Worm (Caenorhabditis elegans) whole organism, dauer: ENCODE data around the gene fbxc-48.

Experiments
- unc-62 ChIP-seq: sonication (generic microtip); optimal IDR thresholded peaks from 2 replicates; lab custom pipeline; 2017; ENCODE audit warnings: missing biosample characterization, missing genetic modification reagents, missing genetic modification characterization

The fbxc-48 gene

DNA sequence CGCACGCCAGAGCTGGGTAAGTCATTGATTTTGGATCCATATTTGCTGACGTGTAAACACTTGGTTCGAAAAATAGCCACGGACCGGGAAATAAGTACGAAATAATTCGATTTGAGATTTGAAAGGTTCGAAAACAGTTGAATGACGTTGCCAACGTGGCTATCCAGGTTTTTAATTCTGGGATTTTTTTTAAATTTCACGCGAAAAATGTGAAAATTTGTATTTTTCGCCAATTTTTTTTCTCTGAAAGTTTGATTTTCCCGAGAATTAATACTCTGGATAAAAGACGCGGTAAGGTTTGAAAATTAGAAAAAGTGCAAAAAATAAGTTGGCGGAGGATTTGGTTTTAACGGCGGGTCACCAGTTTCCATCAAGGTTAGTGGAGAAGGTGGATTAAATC, at the start of gene fbxc-48:
fbxc-48 (minus strand) TSS at position 101 of the 400 bp plus-strand sequence.
- TF ChIP-seq unc-62 = no peak

ce11 chrII:788139-788538, 47.4 kb upstream of the fbxc-48 start, which contains the start of gene F46F5.15:
Gene F46F5.15 (plus strand): TSS chrII:788439.
- no peak for TF ChIP-seq unc-62

- no peak for TF ChIP-seq unc-62
Observed at ce11 chrII:786938-787337, 46.2 kb upstream of the fbxc-48 start, which contains the start of gene F46F5.16. Gene F46F5.16 (plus strand): TSS chrII:787238.

ce11 chrII:783532-783931, 42.8 kb upstream of the fbxc-48 start, which contains the start of gene Y39F10A.6:
Gene Y39F10A.6 (minus strand): TSS chrII:783632.
- no peak for TF ChIP-seq unc-62

ce11 chrII:782903-783302, 42.2 kb upstream of the fbxc-48 start, which contains the start of gene Y39F10A.3:
Gene Y39F10A.3 (minus strand): TSS chrII:783003.
- TF ChIP-seq unc-62 = no peak

- TF ChIP-seq unc-62 = no peak
Observed at ce11 chrII:775033-775432, 34.3 kb upstream of the fbxc-48 start, which contains the start of gene Y39F10A.1. Gene Y39F10A.1 (plus strand): TSS chrII:775333.

- no peak for TF ChIP-seq unc-62
Observed at ce11 chrII:773830-774229, 33.1 kb upstream of the fbxc-48 start.

ce11 chrII:770253-770652, 29.5 kb upstream of the fbxc-48 start, which contains the start of gene C08G5.6:
Gene C08G5.6 (plus strand): TSS chrII:770553.
- TF ChIP-seq unc-62 = no peak

DNA sequence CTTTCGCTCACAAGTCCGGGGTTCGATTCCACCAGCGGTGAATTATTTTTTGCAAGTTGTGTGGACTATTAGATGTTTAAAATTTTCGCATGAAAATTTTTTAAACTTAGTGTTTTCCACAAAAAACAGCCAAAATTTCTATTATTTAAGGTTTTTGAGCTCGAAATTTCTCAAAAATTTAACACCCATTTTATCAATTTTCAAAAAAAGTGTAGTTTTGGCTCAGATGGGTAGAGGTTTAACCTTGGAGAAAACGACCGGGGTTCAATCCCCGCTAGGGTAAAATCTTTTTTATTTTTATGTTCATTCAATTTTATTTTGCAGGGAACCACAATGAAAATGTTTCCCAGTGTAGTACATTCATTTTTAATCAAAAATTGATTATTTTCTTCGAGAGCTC, 28.5 kb upstream of the fbxc-48 start:
- TF ChIP-seq unc-62 = no peak

DNA sequence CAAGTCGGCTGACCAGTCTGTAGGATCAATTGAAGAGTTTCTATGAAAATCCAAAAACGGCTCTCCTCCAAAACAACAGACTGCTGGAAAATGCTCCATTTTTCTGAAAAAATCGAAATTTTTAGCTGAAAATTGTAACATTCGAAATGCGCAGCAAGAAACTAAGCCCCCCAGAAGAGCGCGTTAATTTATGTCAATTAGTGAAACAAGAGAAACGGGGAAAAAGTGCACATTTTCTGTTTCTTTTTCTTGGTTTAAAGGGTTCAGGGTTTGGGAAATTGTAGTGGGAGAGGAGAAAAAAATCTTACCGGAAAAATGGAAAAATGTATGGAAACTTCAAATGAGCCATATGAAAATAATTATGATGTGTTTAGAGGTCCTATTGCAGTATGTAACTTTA, 24.5 kb upstream of the fbxc-48 start, which contains the start of gene C08G5.7:
C08G5.7 (minus strand) TSS at position 101 of the 400 bp plus-strand sequence.
- TF ChIP-seq unc-62 = no peak

DNA sequence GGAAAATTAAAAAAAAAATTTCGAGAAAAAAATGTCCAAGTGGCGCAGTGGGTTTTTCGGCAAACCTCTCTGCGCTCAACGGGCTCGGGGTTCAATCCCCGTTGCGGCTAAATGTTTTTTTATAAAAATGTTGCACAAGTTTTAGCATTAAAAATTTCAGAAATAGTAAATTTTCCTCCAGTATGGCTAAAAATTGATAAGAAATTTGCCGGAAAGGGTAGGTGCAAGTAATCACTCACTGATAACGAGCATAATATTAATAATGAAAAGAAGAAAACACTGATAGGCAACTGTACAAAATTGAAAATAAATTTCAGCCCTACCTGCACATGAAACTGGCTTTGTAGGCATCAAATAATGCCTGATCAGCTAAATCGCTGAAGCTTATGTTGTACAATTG, 23.7 kb upstream of the fbxc-48 start:
- TF ChIP-seq unc-62 = no peak

DNA sequence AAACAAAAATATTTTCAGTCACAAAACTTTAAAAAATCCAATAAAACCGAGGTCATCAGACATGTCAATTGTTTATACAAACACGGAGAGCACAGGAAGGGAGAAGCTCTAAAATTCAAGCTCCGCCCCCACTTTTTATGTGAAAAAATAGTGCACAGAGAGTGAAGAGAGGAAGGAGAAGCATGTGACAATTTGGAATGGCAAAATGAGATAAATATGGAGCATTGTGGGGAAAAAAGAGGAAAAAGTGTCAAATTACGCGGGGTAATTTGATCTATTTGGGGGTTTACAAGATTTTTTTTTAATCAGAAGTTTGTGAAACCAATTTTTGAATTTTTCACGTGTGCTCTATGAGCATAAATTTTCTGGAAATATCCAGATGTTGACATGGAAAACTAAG, 22.2 kb upstream of the fbxc-48 start:
- no peak for TF ChIP-seq unc-62

DNA sequence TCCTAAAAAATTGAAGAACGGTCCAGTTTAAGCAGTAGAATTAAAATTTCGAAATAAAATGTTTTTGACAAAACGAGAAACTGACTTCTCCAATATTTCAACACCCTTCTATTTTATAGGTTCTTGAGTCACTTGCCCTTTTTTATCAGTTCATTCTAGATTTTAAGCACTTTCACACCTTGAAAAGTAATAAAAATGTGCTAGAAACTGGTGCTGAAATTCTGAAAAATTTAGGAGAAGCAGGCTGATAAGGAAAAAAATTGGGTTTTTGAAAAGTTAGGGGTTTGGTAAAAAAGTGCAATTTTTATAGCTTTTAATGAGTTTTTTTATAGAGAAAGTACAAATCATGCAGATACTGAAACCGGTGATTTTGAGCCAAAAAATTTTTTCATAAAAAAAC, 19.6 kb upstream of the fbxc-48 start:
- TF ChIP-seq unc-62 = no peak

DNA sequence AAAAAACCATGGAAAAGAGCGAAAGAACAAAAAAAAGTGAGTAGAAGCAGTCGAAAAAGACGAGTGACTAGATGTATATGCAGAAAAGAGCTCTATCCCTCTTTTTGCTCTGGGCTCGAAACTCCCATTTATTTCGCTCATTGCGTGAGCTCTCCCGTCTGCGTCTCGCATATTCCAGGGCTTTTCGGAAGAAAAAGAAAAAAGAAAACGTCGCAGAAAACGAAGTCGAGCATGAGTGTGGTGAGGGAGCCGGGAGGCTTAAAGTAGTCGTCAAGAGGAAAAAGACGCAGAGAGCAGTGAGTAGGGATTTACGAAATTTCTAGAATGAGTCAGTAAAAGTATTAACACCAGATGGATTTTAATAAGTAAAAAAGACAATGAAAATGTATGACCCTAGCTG, 19.1 kb upstream of the fbxc-48 start:
- no peak for TF ChIP-seq unc-62

DNA sequence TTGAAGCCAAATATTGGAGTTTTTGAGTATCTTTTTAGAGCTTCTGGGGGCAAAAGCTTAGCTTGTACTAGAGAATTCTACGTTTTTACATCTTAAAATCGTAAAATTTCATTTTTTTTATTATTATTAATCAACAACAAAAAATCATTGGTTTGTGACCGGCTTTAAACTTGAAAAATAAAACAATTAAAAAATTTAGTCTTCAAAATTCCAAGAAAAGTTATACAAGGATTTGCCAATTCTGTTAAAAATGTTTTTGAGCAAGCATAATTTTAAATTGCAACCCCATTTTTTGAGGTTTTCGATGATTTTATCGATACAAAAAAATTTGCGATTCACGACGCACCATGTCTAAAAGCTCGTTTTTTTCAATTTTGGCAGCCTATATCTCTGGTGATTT, 16.5 kb upstream of the fbxc-48 start:
- no peak for TF ChIP-seq unc-62

DNA sequence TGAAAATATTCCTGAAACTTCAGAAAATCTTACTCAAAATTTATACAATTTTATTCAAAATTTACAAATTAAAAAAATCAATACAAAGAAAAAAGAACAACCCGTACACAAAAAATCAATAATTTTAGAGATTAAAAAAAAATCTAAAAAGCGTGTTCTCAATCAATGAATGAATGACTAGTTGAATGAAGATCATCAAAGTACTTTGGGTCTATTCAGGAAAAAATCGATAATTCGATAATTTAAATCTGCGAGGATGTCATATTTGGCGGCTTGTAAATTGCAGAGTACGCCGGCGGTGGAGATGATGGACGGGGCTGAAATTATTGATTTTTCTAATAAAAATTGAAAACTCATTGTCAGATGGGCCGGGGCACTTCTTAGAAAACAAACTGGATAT, 15.5 kb upstream of the fbxc-48 start:
- TF ChIP-seq unc-62 = no peak

DNA sequence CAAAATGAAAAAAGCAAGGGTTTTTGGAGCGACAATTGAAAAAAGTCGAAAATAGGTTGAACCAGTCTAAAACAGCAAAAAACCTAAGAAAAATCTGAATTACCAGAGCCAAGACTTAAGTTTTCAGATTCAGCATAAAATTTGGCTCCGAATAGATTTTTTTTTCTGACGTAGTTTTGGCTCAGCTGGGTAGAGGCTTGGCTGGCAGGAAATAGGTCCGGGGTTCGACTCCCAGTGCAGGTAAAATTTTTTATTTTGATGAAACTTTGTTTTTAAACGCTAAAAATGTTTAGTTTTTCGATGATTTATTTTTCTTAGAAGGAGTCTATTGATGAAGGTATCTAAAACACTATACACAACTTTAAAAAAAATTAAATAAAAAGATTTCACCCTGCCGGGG, 14.3 kb upstream of the fbxc-48 start:
- TF ChIP-seq unc-62 = no peak

ce11 chrII:753469-753868, 12.8 kb upstream of the fbxc-48 start:
- TF ChIP-seq unc-62 = no peak

ce11 chrII:751850-752249, 11.1 kb upstream of the fbxc-48 start:
- no peak for TF ChIP-seq unc-62
